Fruit fly (Drosophila melanogaster) whole organism, pupa: ENCODE results near the gene Prps.

Experiments used
- CG10348 ChIP-seq: fragments of 200-800 bp; sonication (Bioruptor generic); IDR thresholded peaks from 2 replicates; pipeline ENCODE4 v1.3.6; 2022; ENCODE audit warnings: missing biosample characterization, missing genetic modification characterization
- CG12605 ChIP-seq: fragments of 200-800 bp; sonication (Bioruptor generic); IDR thresholded peaks from 2 replicates; pipeline ENCODE4 v1.3.6; 2022; ENCODE audit warnings: missing biosample characterization, missing genetic modification characterization
- CG13204 ChIP-seq: fragments of 200-800 bp; sonication (Bioruptor generic); optimal IDR thresholded peaks from 2 replicates; lab custom pipeline; 2018; ENCODE audit warnings: missing biosample characterization, mild to moderate bottlenecking, missing genetic modification characterization, moderate library complexity
- CG14655 ChIP-seq: fragments of 200-800 bp; sonication (Bioruptor generic); optimal IDR thresholded peaks from 3 replicates; lab custom pipeline; 2017; ENCODE audit warnings: mild to moderate bottlenecking, missing biosample characterization, missing genetic modification reagents, missing genetic modification characterization
- CG15710 ChIP-seq: fragments of 200-800 bp; sonication (Bioruptor generic); optimal IDR thresholded peaks from 2 replicates; lab custom pipeline; 2018; ENCODE audit warnings: missing biosample characterization, mild to moderate bottlenecking, missing genetic modification characterization, moderate library complexity
- CG17806 ChIP-seq: fragments of 200-800 bp; sonication (Bioruptor generic); optimal IDR thresholded peaks from 2 replicates; lab custom pipeline; 2018; ENCODE audit warnings: missing biosample characterization, mild to moderate bottlenecking, missing genetic modification characterization, moderate library complexity
- CG32121 ChIP-seq: fragments of 200-800 bp; sonication (Bioruptor generic); IDR thresholded peaks from 2 replicates; pipeline ENCODE4 v1.3.6; 2022; ENCODE audit warnings: missing biosample characterization, missing genetic modification characterization
- CG34367 ChIP-seq: fragments of 200-800 bp; sonication (Bioruptor generic); optimal IDR thresholded peaks from 2 replicates; lab custom pipeline; 2018; ENCODE audit warnings: missing biosample characterization, mild to moderate bottlenecking, missing genetic modification characterization
- CG4496 ChIP-seq: fragments of 200-800 bp; sonication (Bioruptor generic); IDR thresholded peaks from 3 replicates; pipeline ENCODE4 v1.3.6; 2022; ENCODE audit warnings: missing biosample characterization, missing genetic modification characterization
- CG8159 ChIP-seq: fragments of 200-800 bp; sonication (Bioruptor generic); optimal IDR thresholded peaks from 3 replicates; lab custom pipeline; 2018; ENCODE audit warnings: missing biosample characterization, mild to moderate bottlenecking, missing genetic modification characterization, moderate library complexity
- CG8301 ChIP-seq: fragments of 200-800 bp; sonication (Bioruptor generic); optimal IDR thresholded peaks from 2 replicates; lab custom pipeline; 2018; ENCODE audit warnings: missing biosample characterization, mild to moderate bottlenecking, missing genetic modification characterization
- CG9948 ChIP-seq: fragments of 200-800 bp; sonication (Bioruptor generic); optimal IDR thresholded peaks from 2 replicates; lab custom pipeline; 2018; ENCODE audit warnings: missing biosample characterization, mild to moderate bottlenecking, missing genetic modification characterization, moderate library complexity
- D1 ChIP-seq: fragments of 200-800 bp; sonication (Bioruptor generic); optimal IDR thresholded peaks from 2 replicates; lab custom pipeline; 2018; ENCODE audit warnings: missing biosample characterization, mild to moderate bottlenecking, missing genetic modification characterization, moderate library complexity
- EcR ChIP-seq: fragments of 200-800 bp; sonication (Bioruptor generic); optimal IDR thresholded peaks from 3 replicates; lab custom pipeline; 2019; ENCODE audit warnings: missing biosample characterization, missing genetic modification characterization, mild to moderate bottlenecking, moderate library complexity, missing genetic modification reagents
- Ets98B ChIP-seq: fragments of 200-800 bp; sonication (Bioruptor generic); IDR thresholded peaks from 2 replicates; pipeline ENCODE4 v1.3.6; 2022; ENCODE audit warnings: missing biosample characterization, missing genetic modification characterization
- Pif1A ChIP-seq: fragments of 200-800 bp; sonication (Bioruptor generic); optimal IDR thresholded peaks from 3 replicates; lab custom pipeline; 2016; ENCODE audit warnings: missing biosample characterization, missing genetic modification characterization
- Pif1B ChIP-seq: fragments of 200-800 bp; sonication (Bioruptor generic); optimal IDR thresholded peaks from 3 replicates; lab custom pipeline; 2016; ENCODE audit warnings: missing biosample characterization, missing genetic modification characterization
- Snoo ChIP-seq: fragments of 200-800 bp; sonication (Bioruptor generic); optimal IDR thresholded peaks from 3 replicates; lab custom pipeline; 2017; ENCODE audit warnings: missing biosample characterization, mild to moderate bottlenecking, missing genetic modification characterization, inconsistent platforms
- fd96Ca ChIP-seq: fragments of 200-800 bp; sonication (Bioruptor generic); IDR thresholded peaks from 3 replicates; pipeline ENCODE4 v1.3.6; 2022; ENCODE audit warnings: missing biosample characterization, missing genetic modification characterization
- gl ChIP-seq: fragments of 200-800 bp; sonication (Bioruptor generic); optimal IDR thresholded peaks from 2 replicates; lab custom pipeline; 2018; ENCODE audit warnings: missing biosample characterization, mild to moderate bottlenecking, missing genetic modification characterization
- rn ChIP-seq: fragments of 200-800 bp; sonication (Bioruptor generic); IDR thresholded peaks from 2 replicates; pipeline ENCODE4 v1.3.6; 2022; ENCODE audit warnings: missing biosample characterization, missing genetic modification characterization

The Prps gene

dm6 chr3L:9717839-9718238 lies 21.3 kb upstream of the Prps start:
- TF ChIP-seq D1 (tag; lab: Kevin White, UChicago), result no peak

dm6 chr3L:9717101-9717500 lies 20.6 kb upstream of the Prps start:
- no peak for TF ChIP-seq D1 (tag; lab: Kevin White, UChicago)
- TF ChIP-seq fd96Ca, result no peak
- no peak for TF ChIP-seq CG13204
- no peak for TF ChIP-seq Pif1B (GFP tag; lab: Kevin White, UChicago)
- no peak for TF ChIP-seq CG4496 (GFP tag; lab: Robert Waterston, UW)
- no peak for TF ChIP-seq CG14655 (GFP tag; lab: Kevin White, UChicago)
- TF ChIP-seq Pif1A (GFP tag; lab: Kevin White, UChicago), result no peak
- TF ChIP-seq Ets98B (GFP tag; lab: Robert Waterston, UW), result no peak
- TF ChIP-seq EcR (GFP tag; lab: Kevin White, UChicago), result no peak
- TF ChIP-seq, all 21 proteins: peak for 0

- TF ChIP-seq Pif1A (GFP tag; lab: Kevin White, UChicago) (no peak), EcR (GFP tag; lab: Kevin White, UChicago) (peak; percentile 88)
Measured at dm6 chr3L:9716595-9716994, 20.1 kb upstream of the Prps start.

dm6 chr3L:9714537-9715144 lies 18.1 kb upstream of the Prps start:
- TF ChIP-seq D1 (tag; lab: Kevin White, UChicago) (no peak), EcR (GFP tag; lab: Kevin White, UChicago) (peak; percentile 3), Ets98B (GFP tag; lab: Robert Waterston, UW) (0 out of 2 replicates have a peak, but pooled peaks have one; percentile 2), CG4496 (GFP tag; lab: Robert Waterston, UW) (0 out of 3 replicates have a peak, but pooled peaks have one; percentile 23)

- TF ChIP-seq gl (tag; lab: Kevin White, UChicago) (no peak), CG9948 (tag; lab: Kevin White, UChicago) (peak; percentile 78), CG8301 (peak; percentile 63), CG17806 (tag; lab: Kevin White, UChicago) (peak; percentile 62), CG4496 (GFP tag; lab: Robert Waterston, UW) (peak; percentile 43; the same call in 1 of the 3 replicates), Pif1B (GFP tag; lab: Kevin White, UChicago) (no peak), CG32121 (GFP tag; lab: Robert Waterston, UW) (peak; percentile 54; the same call in 1 of the 2 replicates), CG13204 (no peak), CG15710 (tag; lab: Kevin White, UChicago) (peak; percentile 83), CG8159 (peak; percentile 84), CG10348 (GFP tag; lab: Robert Waterston, UW) (peak; percentile 21; the same call in 1 of the 2 replicates), EcR (GFP tag; lab: Kevin White, UChicago) (no peak), CG12605 (GFP tag; lab: Robert Waterston, UW) (0 out of 2 replicates have a peak, but pooled peaks have one; percentile 43), CG34367 (tag; lab: Kevin White, UChicago) (peak; percentile 60), Snoo (tag; lab: Kevin White, UChicago) (peak; percentile 67), fd96Ca (peak; percentile 32; the same call in 1 of the 3 replicates), rn (no peak), Ets98B (GFP tag; lab: Robert Waterston, UW) (peak; percentile 2; the same call in 1 of the 2 replicates)
Measured at dm6 chr3L:9713828-9714536, 17.5 kb upstream of the Prps start, which contains the start of gene vsg. Gene vsg, plus strand, starts transcription at chr3L:9714324.

dm6 chr3L:9713383-9713827 lies 16.9 kb upstream of the Prps start, which contains the start of gene SH3PX1:
Gene SH3PX1, minus strand, starts transcription at chr3L:9713827.
- 0 out of 3 replicates have a peak, but pooled peaks have one; percentile 34 for TF ChIP-seq fd96Ca
- TF ChIP-seq CG4496 (GFP tag; lab: Robert Waterston, UW), result no peak
- TF ChIP-seq EcR (GFP tag; lab: Kevin White, UChicago), result peak; percentile 4

- TF ChIP-seq Ets98B (GFP tag; lab: Robert Waterston, UW) (no peak), CG15710 (tag; lab: Kevin White, UChicago) (no peak), CG8159 (peak; percentile 2)
Measured at dm6 chr3L:9712066-9712789, 15.7 kb upstream of the Prps start.
